Fruit fly (Drosophila melanogaster) whole organism, embryonic: ENCODE results near the gene CG43245.

Experiments used
- Abd-B ChIP-seq: fragments of 200-800 bp; sonication (Bioruptor generic); optimal IDR thresholded peaks from 2 replicates; lab custom pipeline; 2018; ENCODE audit warnings: missing biosample characterization, mild to moderate bottlenecking, missing genetic modification characterization, moderate library complexity
- CG11696 ChIP-seq: fragments of 200-800 bp; sonication (Bioruptor generic); IDR thresholded peaks from 2 replicates; pipeline ENCODE4 v1.3.6; 2022; ENCODE audit warnings: missing biosample characterization, missing genetic modification characterization
- CG12236 ChIP-seq: fragments of 200-800 bp; sonication (Bioruptor generic); optimal IDR thresholded peaks from 2 replicates; lab custom pipeline; 2016; ENCODE audit warnings: missing biosample characterization, missing genetic modification characterization
- CG12391 ChIP-seq: fragments of 200-800 bp; sonication (Bioruptor generic); optimal IDR thresholded peaks from 3 replicates; lab custom pipeline; 2018; ENCODE audit warnings: missing biosample characterization, mild to moderate bottlenecking, missing genetic modification characterization, moderate library complexity
- CG17328 ChIP-seq: fragments of 200-800 bp; sonication (Bioruptor generic); IDR thresholded peaks from 2 replicates; pipeline ENCODE4 v1.3.6; 2022; ENCODE audit warnings: missing biosample characterization, missing genetic modification characterization
- CG18011 ChIP-seq: fragments of 200-800 bp; sonication (Bioruptor generic); optimal IDR thresholded peaks from 2 replicates; lab custom pipeline; 2017; ENCODE audit warnings: missing biosample characterization, missing genetic modification characterization, mild to moderate bottlenecking, moderate library complexity, missing genotype
- CG18476 ChIP-seq: fragments of 200-800 bp; sonication (Bioruptor generic); optimal IDR thresholded peaks from 2 replicates; lab custom pipeline; 2016; ENCODE audit warnings: missing biosample characterization, mild to moderate bottlenecking, missing genetic modification characterization
- CG2678 ChIP-seq: fragments of 200-800 bp; sonication (Bioruptor generic); optimal IDR thresholded peaks from 3 replicates; lab custom pipeline; 2019; ENCODE audit warnings: missing biosample characterization, mild to moderate bottlenecking, missing genetic modification characterization, moderate library complexity
- CG30403 ChIP-seq: fragments of 200-800 bp; sonication (Bioruptor generic); optimal IDR thresholded peaks from 3 replicates; lab custom pipeline; 2016; ENCODE audit warnings: missing biosample characterization, missing genetic modification characterization
- CG31441 ChIP-seq: fragments of 200-800 bp; sonication (Bioruptor generic); IDR thresholded peaks from 2 replicates; pipeline ENCODE4 v1.3.6; 2022; ENCODE audit warnings: missing biosample characterization, missing genetic modification characterization
- CG6683 ChIP-seq: fragments of 200-800 bp; sonication (Bioruptor generic); optimal IDR thresholded peaks from 2 replicates; lab custom pipeline; 2017; ENCODE audit warnings: missing biosample characterization, mild to moderate bottlenecking, missing genetic modification characterization, missing genetic modification reagents
- CG7357 ChIP-seq: fragments of 200-800 bp; sonication (Bioruptor generic); IDR thresholded peaks from 3 replicates; pipeline ENCODE4 v1.3.6; 2022; ENCODE audit warnings: missing biosample characterization, missing genetic modification characterization
- CG7839 ChIP-seq: fragments of 200-800 bp; sonication (Bioruptor generic); optimal IDR thresholded peaks from 3 replicates; lab custom pipeline; 2018; ENCODE audit warnings: missing biosample characterization, mild to moderate bottlenecking, missing genetic modification characterization, moderate library complexity
- Dfd ChIP-seq, 2 experiments: fragments of >200 bp; optimal IDR thresholded peaks; 2 replicates each; lab custom pipeline; 2017; ENCODE audit warnings: missing biosample characterization in 2 of 2, missing genetic modification characterization in 2 of 2
- HLH54F ChIP-seq: fragments of 200-800 bp; sonication (Bioruptor generic); optimal IDR thresholded peaks from 3 replicates; lab custom pipeline; 2016; ENCODE audit warnings: missing biosample characterization, missing genetic modification characterization
- Hey ChIP-seq: fragments of 200-800 bp; sonication (Bioruptor generic); optimal IDR thresholded peaks from 3 replicates; lab custom pipeline; 2018; ENCODE audit warnings: missing biosample characterization, mild to moderate bottlenecking, missing genetic modification characterization
- MTF-1 ChIP-seq: fragments of 200-800 bp; sonication (Bioruptor generic); optimal IDR thresholded peaks from 2 replicates; lab custom pipeline; 2018; ENCODE audit warnings: missing biosample characterization, mild to moderate bottlenecking, missing genetic modification characterization, borderline replicate concordance
- Med ChIP-seq: fragments of 200-800 bp; sonication (Bioruptor generic); peaks from one replicate; lab custom pipeline; 2016; ENCODE audit warnings: missing biosample characterization, missing genetic modification characterization, mild to moderate bottlenecking, inconsistent platforms, moderate library complexity
- Nf-YA ChIP-seq: fragments of 200-800 bp; sonication (Bioruptor generic); IDR thresholded peaks from 2 replicates; pipeline ENCODE4 v1.3.6; 2022; ENCODE audit warnings: missing biosample characterization, missing genetic modification characterization
- Oli ChIP-seq: fragments of 200-800 bp; sonication (Bioruptor generic); optimal IDR thresholded peaks from 2 replicates; lab custom pipeline; 2018; ENCODE audit warnings: missing biosample characterization, mild to moderate bottlenecking, missing genetic modification characterization, moderate library complexity
- Poxn ChIP-seq: fragments of 200-800 bp; sonication (Bioruptor generic); IDR thresholded peaks from 2 replicates; pipeline ENCODE4 v1.3.6; 2022; ENCODE audit warnings: missing biosample characterization, missing genetic modification characterization
- Usf ChIP-seq: fragments of 200-800 bp; sonication (Bioruptor generic); optimal IDR thresholded peaks from 2 replicates; lab custom pipeline; 2017; ENCODE audit warnings: missing genotype, missing biosample characterization, missing genetic modification characterization
- abd-A ChIP-seq: fragments of 200-800 bp; sonication (Bioruptor generic); optimal IDR thresholded peaks from 3 replicates; lab custom pipeline; 2019; ENCODE audit warnings: missing biosample characterization, mild to moderate bottlenecking, missing genetic modification characterization, moderate library complexity
- bab2 ChIP-seq: fragments of 200-800 bp; sonication (Bioruptor generic); optimal IDR thresholded peaks from 2 replicates; lab custom pipeline; 2016; ENCODE audit warnings: missing biosample characterization, missing genetic modification characterization
- chinmo ChIP-seq: fragments of 200-800 bp; sonication (Bioruptor generic); IDR thresholded peaks from 4 replicates; pipeline ENCODE4 v1.3.6; 2022; ENCODE audit warnings: missing biosample characterization, missing genetic modification characterization; ENCODE audit not compliant: partially characterized antibody
- crol ChIP-seq: fragments of 200-800 bp; sonication (Bioruptor generic); IDR thresholded peaks from 2 replicates; pipeline ENCODE4 v1.3.6; 2022; ENCODE audit warnings: missing biosample characterization, missing genetic modification characterization
- cwo ChIP-seq: fragments of 200-800 bp; sonication (Bioruptor generic); optimal IDR thresholded peaks from 3 replicates; lab custom pipeline; 2017; ENCODE audit warnings: missing biosample characterization, missing genetic modification characterization, mild to moderate bottlenecking, moderate library complexity, missing genetic modification reagents
- fd64A ChIP-seq: fragments of 200-800 bp; sonication (Bioruptor generic); optimal IDR thresholded peaks from 3 replicates; lab custom pipeline; 2018; ENCODE audit warnings: missing biosample characterization, mild to moderate bottlenecking, missing genetic modification characterization
- gem ChIP-seq: fragments of 200-800 bp; sonication (Bioruptor generic); optimal IDR thresholded peaks from 2 replicates; lab custom pipeline; 2019; ENCODE audit warnings: missing biosample characterization, mild to moderate bottlenecking, missing genetic modification characterization, moderate library complexity
- grau ChIP-seq: fragments of 200-800 bp; optimal IDR thresholded peaks from 3 replicates; lab custom pipeline; 2019; ENCODE audit warnings: missing biosample characterization, mild to moderate bottlenecking, missing genetic modification characterization, moderate library complexity
- gsb-n ChIP-seq: fragments of 200-800 bp; sonication (Bioruptor generic); optimal IDR thresholded peaks from 3 replicates; lab custom pipeline; 2018; ENCODE audit warnings: missing biosample characterization, mild to moderate bottlenecking, missing genetic modification characterization
- hkb ChIP-seq, 2 experiments: fragments of 200-800 bp in 1 of 2; fragments of >200 bp in 1 of 2; sonication (Bioruptor generic) in 1 of 2; IDR thresholded peaks in 1 of 2; optimal IDR thresholded peaks in 1 of 2; 2 replicates each; pipeline versions ENCODE4 v1.3.6 to Lab custom; 2017 to 2022; ENCODE audit warnings: missing biosample characterization in 1 of 2, missing genetic modification characterization in 1 of 2
- mirr ChIP-seq: fragments of 200-800 bp; sonication (Bioruptor generic); optimal IDR thresholded peaks from 3 replicates; lab custom pipeline; 2018; ENCODE audit warnings: missing biosample characterization, mild to moderate bottlenecking, missing genetic modification characterization
- nerfin-1 ChIP-seq: fragments of 200-800 bp; sonication (Bioruptor generic); optimal IDR thresholded peaks from 3 replicates; lab custom pipeline; 2019; ENCODE audit warnings: missing biosample characterization, mild to moderate bottlenecking, missing genetic modification characterization, moderate library complexity
- sd ChIP-seq: fragments of 200-800 bp; sonication (Bioruptor generic); optimal IDR thresholded peaks from 3 replicates; lab custom pipeline; 2018; ENCODE audit warnings: missing biosample characterization, mild to moderate bottlenecking, missing genetic modification characterization, moderate library complexity
- sens ChIP-seq: fragments of 200-800 bp; sonication (Bioruptor generic); peaks from one replicate; lab custom pipeline; 2016; ENCODE audit warnings: missing biosample characterization, missing genetic modification characterization
- slbo ChIP-seq: fragments of 200-800 bp; sonication (Bioruptor generic); IDR thresholded peaks from 2 replicates; pipeline ENCODE4 v1.3.6; 2022; ENCODE audit warnings: missing biosample characterization, missing genetic modification characterization
- sqz ChIP-seq: fragments of 200-800 bp; sonication (Bioruptor generic); optimal IDR thresholded peaks from 3 replicates; lab custom pipeline; 2018; ENCODE audit warnings: missing biosample characterization, mild to moderate bottlenecking, missing genetic modification characterization
- tap ChIP-seq: fragments of 200-800 bp; optimal IDR thresholded peaks from 3 replicates; lab custom pipeline; 2019; ENCODE audit warnings: missing biosample characterization, mild to moderate bottlenecking, missing genetic modification characterization, moderate library complexity
- tio ChIP-seq: fragments of 200-800 bp; sonication (Bioruptor generic); optimal IDR thresholded peaks from 2 replicates; lab custom pipeline; 2017; ENCODE audit warnings: missing biosample characterization, missing genetic modification characterization, inconsistent platforms

The CG43245 gene

DNA sequence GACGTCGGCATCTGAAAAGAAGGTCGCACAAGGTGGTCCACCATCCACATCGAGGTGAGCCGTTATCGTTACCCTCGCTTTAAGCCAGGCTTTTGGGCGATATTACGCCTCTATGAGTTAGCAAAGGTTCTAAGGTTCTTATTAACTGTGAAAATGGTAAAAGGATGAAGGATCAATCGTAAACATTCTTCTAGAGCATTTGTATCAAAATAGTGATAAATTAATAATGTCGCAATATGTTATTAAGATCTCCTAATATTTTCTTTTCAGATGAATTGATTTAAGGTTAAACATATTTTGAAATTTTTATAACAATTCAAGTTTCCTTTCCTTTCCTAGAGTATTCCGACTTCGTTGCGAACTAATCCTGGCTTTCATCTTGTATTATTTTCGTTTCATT, 24.2 kb downstream of the CG43245 start (continued):
- TF ChIP-seq CG7839 (tag; lab: Kevin White, UChicago) (peak; percentile 45), Oli (tag; lab: Kevin White, UChicago) (peak; percentile 41), hkb (optimal IDR thresholded peaks at IDR 0.05; lab: Kevin White, UChicago) (no peak), hkb (GFP tag; IDR thresholded peaks at IDR 0.05; lab: Robert Waterston, UW) (peak; percentile 30), slbo (GFP tag; lab: Robert Waterston, UW) (0 out of 2 replicates have a peak, but pooled peaks have one; percentile 13), mirr (GFP tag; lab: Kevin White, UChicago) (no peak), grau (tag; lab: Kevin White, UChicago) (peak; percentile 47), CG2678 (tag; lab: Kevin White, UChicago) (peak; percentile 44), CG31441 (GFP tag; lab: Robert Waterston, UW) (0 out of 2 replicates have a peak, but pooled peaks have one; percentile 12), tio (GFP tag; lab: Kevin White, UChicago) (peak; percentile 31), sens (peak; percentile 59), CG12236 (GFP tag; lab: Kevin White, UChicago) (no peak), CG17328 (no peak), HLH54F (GFP tag; lab: Kevin White, UChicago) (peak; percentile 4), Usf (GFP tag; lab: Kevin White, UChicago) (no peak)

DNA sequence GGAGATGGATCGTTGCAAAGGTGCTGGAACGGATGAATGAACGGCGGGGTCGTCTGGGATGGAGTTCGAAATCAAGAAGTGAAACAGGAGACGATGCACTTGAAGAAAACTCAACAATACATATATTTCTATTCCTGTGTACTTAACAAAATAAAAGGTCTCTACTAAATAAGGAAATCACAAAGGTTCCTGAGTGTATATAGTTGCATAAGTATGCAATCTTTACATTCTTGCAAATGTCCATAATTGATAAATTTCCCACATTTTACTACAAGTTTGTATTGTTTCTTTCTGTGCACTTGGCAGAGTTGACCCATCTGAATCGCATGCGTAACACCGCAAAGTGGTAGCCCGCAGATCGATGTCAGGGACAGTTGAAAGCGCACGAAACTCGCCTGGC, 28.3 kb downstream of the CG43245 start:
- TF ChIP-seq Oli (tag; lab: Kevin White, UChicago) (peak; percentile 3), gem (tag; lab: Kevin White, UChicago) (peak; percentile 2), CG30403 (GFP tag; lab: Kevin White, UChicago) (no peak), Nf-YA (0 out of 2 replicates have a peak, but pooled peaks have one; percentile 9)

DNA sequence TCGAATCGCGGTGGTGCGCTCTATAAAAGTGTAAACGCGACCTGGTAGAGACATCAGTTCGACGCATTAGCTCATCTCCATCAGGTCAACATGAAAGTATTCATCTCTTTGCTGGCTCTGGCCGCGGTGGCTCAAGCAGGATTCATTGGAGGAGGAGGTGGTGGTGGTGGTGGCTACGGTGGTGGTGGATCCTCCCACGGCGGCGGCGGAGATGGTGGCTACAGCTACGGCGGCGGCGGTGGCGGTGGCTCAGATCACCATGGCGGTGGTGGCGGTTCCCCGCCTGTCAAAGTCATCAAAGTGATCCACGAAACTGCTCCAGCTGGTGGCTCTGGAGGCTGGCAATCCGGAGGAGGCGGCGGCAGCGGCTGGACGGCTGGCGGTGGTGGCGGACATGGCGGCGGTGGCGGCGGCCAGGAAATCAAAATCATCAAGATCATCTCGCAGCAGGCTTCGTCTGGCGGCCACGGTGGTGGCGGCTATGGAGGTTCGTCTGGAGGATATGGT, 29.5 kb downstream of the CG43245 start, which contains the start of gene CG12523:
Gene CG12523, plus strand, starts transcription at position 51 of the 507 bp plus-strand sequence.
- TF ChIP-seq Dfd (GFP tag; optimal IDR thresholded peaks at IDR 0.05; lab: Kevin White, UChicago) (peak in 1 of 2 experiments; percentile 58), CG18011 (GFP tag; lab: Kevin White, UChicago) (no peak), CG12391 (no peak), Abd-B (no peak), CG7357 (GFP tag; lab: Robert Waterston, UW) (0 out of 3 replicates have a peak, but pooled peaks have one; percentile 27)

DNA sequence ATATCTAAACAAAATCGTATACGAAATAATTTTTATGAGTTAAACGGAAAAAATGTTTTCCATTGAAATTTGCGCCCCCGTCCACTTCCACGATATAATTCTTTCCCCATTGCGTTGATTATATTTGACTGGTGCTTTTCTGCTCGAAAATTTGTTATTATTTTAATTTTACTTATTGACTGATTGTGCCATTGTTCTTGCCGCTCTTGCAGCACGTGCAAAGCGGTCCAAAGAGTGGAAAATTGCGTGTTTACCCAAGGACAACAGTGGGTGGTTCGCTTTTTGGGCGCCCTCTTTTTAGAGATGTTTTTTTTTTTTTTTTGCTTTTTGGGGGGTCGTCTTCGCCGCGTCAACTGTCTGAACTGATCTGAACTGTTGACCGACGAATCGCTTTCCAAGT, 31.4 kb downstream of the CG43245 start:
- TF ChIP-seq bab2 (GFP tag; lab: Kevin White, UChicago) (peak; percentile 7), Med (GFP tag; lab: Kevin White, UChicago) (peak; percentile 55), MTF-1 (GFP tag; lab: Kevin White, UChicago) (peak; percentile 7), tap (tag; lab: Kevin White, UChicago) (no peak), Poxn (GFP tag; lab: Robert Waterston, UW) (no peak), cwo (GFP tag; lab: Kevin White, UChicago) (peak; percentile 17), crol (GFP tag; lab: Robert Waterston, UW) (no peak), CG11696 (GFP tag; lab: Robert Waterston, UW) (0 out of 2 replicates have a peak, but pooled peaks have one; percentile 33), sd (peak; percentile 52), sens (peak; percentile 69), abd-A (peak; percentile 14)

DNA sequence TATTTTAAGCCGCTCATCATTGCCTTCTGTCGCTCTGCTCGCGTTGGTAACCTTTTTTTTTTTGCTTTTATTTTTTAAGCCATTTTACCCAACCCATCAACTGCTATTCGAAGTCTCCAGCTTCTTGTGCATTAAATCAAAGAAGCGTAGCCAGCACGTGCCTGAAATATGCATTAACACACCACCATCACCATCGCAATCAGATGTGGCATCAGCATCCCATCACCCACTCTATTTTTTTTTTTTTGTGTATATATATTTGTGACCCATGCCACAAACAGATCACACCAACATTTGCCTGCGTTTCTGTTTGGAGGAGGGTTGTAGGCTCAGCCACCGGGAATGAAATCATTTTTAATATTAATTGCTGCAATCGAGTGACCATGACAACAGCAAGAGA, 37.3 kb downstream of the CG43245 start:
- no peak for TF ChIP-seq fd64A
- no peak for TF ChIP-seq CG18476 (GFP tag; lab: Kevin White, UChicago)
- 0 out of 4 replicates have a peak, but pooled peaks have one; percentile 36 for TF ChIP-seq chinmo
- no peak for TF ChIP-seq CG6683 (GFP tag; lab: Kevin White, UChicago)
- peak; percentile 47 for TF ChIP-seq Med (GFP tag; lab: Kevin White, UChicago)
- TF ChIP-seq sqz (GFP tag; lab: Kevin White, UChicago): peak; percentile 76
- TF ChIP-seq Hey (tag; lab: Kevin White, UChicago): peak; percentile 61
- TF ChIP-seq nerfin-1 (tag; lab: Kevin White, UChicago): peak; percentile 30
- peak; percentile 13 for TF ChIP-seq sens
- peak; percentile 27 for TF ChIP-seq gsb-n (tag; lab: Kevin White, UChicago)
